Fruit fly (Drosophila melanogaster) whole organism, embryonic: Measurements from ENCODE around the gene mRRF2.
A peak's percentile ranks its signal among the peaks of the same experiment; 100 is the strongest.

Source experiments
- ATbp ChIP-seq: fragments of 200-800 bp; sonication (Bioruptor generic); optimal IDR thresholded peaks from 2 replicates; lab custom pipeline; 2017; ENCODE audit warnings: missing biosample characterization, mild to moderate bottlenecking, missing genetic modification characterization, missing genetic modification reagents
- Aef1 ChIP-seq: fragments of 200-800 bp; sonication (Bioruptor generic); IDR thresholded peaks from 3 replicates; pipeline ENCODE4 v1.3.6; 2022; ENCODE audit warnings: missing biosample characterization, missing genetic modification characterization
- BEAF-32 ChIP-seq: fragments of 200-800 bp; sonication (Bioruptor generic); optimal IDR thresholded peaks from 3 replicates; lab custom pipeline; 2017; ENCODE audit warnings: missing biosample characterization, missing genetic modification characterization, mild to moderate bottlenecking, moderate library complexity, missing genetic modification reagents
- Bdp1 ChIP-seq: fragments of 200-800 bp; sonication (Bioruptor generic); optimal IDR thresholded peaks from 3 replicates; lab custom pipeline; 2016; ENCODE audit warnings: missing biosample characterization, missing genetic modification characterization
- C15 ChIP-seq: fragments of 200-800 bp; sonication (Bioruptor generic); IDR thresholded peaks from 3 replicates; pipeline ENCODE4 v1.3.6; 2022; ENCODE audit warnings: missing biosample characterization, missing genetic modification characterization
- CG10431 ChIP-seq: fragments of 200-800 bp; sonication (Bioruptor generic); optimal IDR thresholded peaks from 3 replicates; lab custom pipeline; 2018; ENCODE audit warnings: missing biosample characterization, mild to moderate bottlenecking, missing genetic modification characterization
- CG11560 ChIP-seq: fragments of 200-800 bp; sonication (Bioruptor generic); IDR thresholded peaks from 3 replicates; pipeline ENCODE4 v1.3.6; 2022; ENCODE audit warnings: missing biosample characterization, missing genetic modification characterization
- CG11696 ChIP-seq: fragments of 200-800 bp; sonication (Bioruptor generic); IDR thresholded peaks from 2 replicates; pipeline ENCODE4 v1.3.6; 2022; ENCODE audit warnings: missing biosample characterization, missing genetic modification characterization
- CG11723 ChIP-seq: fragments of 200-800 bp; sonication (Bioruptor generic); optimal IDR thresholded peaks from 2 replicates; lab custom pipeline; 2017; ENCODE audit warnings: missing biosample characterization, mild to moderate bottlenecking, missing genetic modification characterization
- CG14965 ChIP-seq: fragments of 200-800 bp; sonication (Bioruptor generic); optimal IDR thresholded peaks from 2 replicates; lab custom pipeline; 2016; ENCODE audit warnings: missing biosample characterization, missing genetic modification characterization, borderline replicate concordance
- CG15269 ChIP-seq: fragments of 200-800 bp; sonication (Bioruptor generic); optimal IDR thresholded peaks from 2 replicates; lab custom pipeline; 2018; ENCODE audit warnings: missing biosample characterization, mild to moderate bottlenecking, missing genetic modification characterization, moderate library complexity
- CG15601 ChIP-seq: fragments of 200-800 bp; sonication (Bioruptor generic); optimal IDR thresholded peaks from 3 replicates; lab custom pipeline; 2019; ENCODE audit warnings: missing biosample characterization, mild to moderate bottlenecking, missing genetic modification characterization, moderate library complexity
- CG17186 ChIP-seq: fragments of 200-800 bp; sonication (Bioruptor generic); optimal IDR thresholded peaks from 3 replicates; lab custom pipeline; 2017; ENCODE audit warnings: missing biosample characterization, missing genetic modification reagents, missing genetic modification characterization
- CG34224 ChIP-seq: fragments of 200-800 bp; sonication (Bioruptor generic); IDR thresholded peaks from 3 replicates; pipeline ENCODE4 v1.3.6; 2022; ENCODE audit warnings: missing biosample characterization, missing genetic modification characterization; ENCODE audit not compliant: partially characterized antibody
- CG4617 ChIP-seq: fragments of 200-800 bp; sonication (Bioruptor generic); optimal IDR thresholded peaks from 3 replicates; lab custom pipeline; 2016; ENCODE audit warnings: missing biosample characterization, missing genetic modification characterization, borderline replicate concordance
- CG8765 ChIP-seq: fragments of 200-800 bp; sonication (Bioruptor generic); IDR thresholded peaks from 2 replicates; pipeline ENCODE4 v1.3.6; 2022; ENCODE audit warnings: missing biosample characterization, missing genetic modification characterization
- CTCF ChIP-seq: fragments of 200-800 bp; sonication (Bioruptor generic); optimal IDR thresholded peaks from 2 replicates; lab custom pipeline; 2017; ENCODE audit warnings: missing biosample characterization, mild to moderate bottlenecking, missing genetic modification characterization, moderate library complexity
- Dip2 ChIP-seq: fragments of 200-800 bp; sonication (Bioruptor generic); IDR thresholded peaks from 2 replicates; pipeline ENCODE4 v1.3.6; 2022; ENCODE audit warnings: missing biosample characterization, missing genetic modification characterization
- Dp ChIP-seq: fragments of 200-800 bp; sonication (Bioruptor generic); optimal IDR thresholded peaks from 2 replicates; lab custom pipeline; 2018; ENCODE audit warnings: missing biosample characterization, mild to moderate bottlenecking, missing genetic modification characterization, moderate library complexity
- Dref ChIP-seq: fragments of 200-800 bp; sonication (Bioruptor generic); IDR thresholded peaks from 2 replicates; pipeline ENCODE4 v1.3.6; 2022; ENCODE audit warnings: missing biosample characterization, missing genetic modification characterization
- Eip74EF ChIP-seq, 2 experiments: fragments of 200-800 bp in 1 of 2; fragments of >200 bp in 1 of 2; sonication (Bioruptor generic) in 1 of 2; optimal IDR thresholded peaks; 2 replicates each; lab custom pipeline; 2017 to 2019; ENCODE audit warnings: missing biosample characterization in 2 of 2, missing genetic modification characterization in 2 of 2, mild to moderate bottlenecking in 1 of 2, moderate library complexity in 1 of 2
- Hr3 ChIP-seq: fragments of 200-800 bp; sonication (Bioruptor generic); optimal IDR thresholded peaks from 3 replicates; lab custom pipeline; 2016; ENCODE audit warnings: missing biosample characterization, missing genetic modification characterization
- Myb ChIP-seq: fragments of 200-800 bp; sonication (Bioruptor generic); optimal IDR thresholded peaks from 2 replicates; lab custom pipeline; 2016; ENCODE audit warnings: missing biosample characterization, missing genetic modification characterization
- NK7.1 ChIP-seq: fragments of 200-800 bp; sonication (Bioruptor generic); optimal IDR thresholded peaks from 3 replicates; lab custom pipeline; 2016; ENCODE audit warnings: missing biosample characterization, missing genetic modification characterization
- Nf-YA ChIP-seq: fragments of 200-800 bp; sonication (Bioruptor generic); IDR thresholded peaks from 2 replicates; pipeline ENCODE4 v1.3.6; 2022; ENCODE audit warnings: missing biosample characterization, missing genetic modification characterization
- Oli ChIP-seq: fragments of 200-800 bp; sonication (Bioruptor generic); optimal IDR thresholded peaks from 2 replicates; lab custom pipeline; 2018; ENCODE audit warnings: missing biosample characterization, mild to moderate bottlenecking, missing genetic modification characterization, moderate library complexity
- Sry-δ ChIP-seq: fragments of 200-800 bp; sonication (Bioruptor generic); optimal IDR thresholded peaks from 2 replicates; lab custom pipeline; 2016; ENCODE audit warnings: missing biosample characterization, missing genetic modification characterization
- Taf1 ChIP-seq: fragments of 200-800 bp; sonication (Bioruptor generic); IDR thresholded peaks from 2 replicates; pipeline ENCODE4 v1.3.6; 2022; ENCODE audit warnings: missing biosample characterization, missing genetic modification characterization
- YL-1 ChIP-seq: fragments of 200-800 bp; sonication (Bioruptor generic); optimal IDR thresholded peaks from 3 replicates; lab custom pipeline; 2017; ENCODE audit warnings: missing biosample characterization, mild to moderate bottlenecking, missing genetic modification characterization
- ab ChIP-seq: fragments of 200-800 bp; sonication (Bioruptor generic); optimal IDR thresholded peaks from 2 replicates; lab custom pipeline; 2016; ENCODE audit warnings: missing biosample characterization, missing genetic modification characterization
- amos ChIP-seq: fragments of 200-800 bp; sonication (Bioruptor generic); IDR thresholded peaks from 2 replicates; pipeline ENCODE4 v1.3.6; 2022; ENCODE audit warnings: missing biosample characterization, missing genetic modification characterization; ENCODE audit not compliant: partially characterized antibody
- br ChIP-seq: fragments of >200 bp; optimal IDR thresholded peaks from 2 replicates; lab custom pipeline; 2017
- chinmo ChIP-seq: fragments of 200-800 bp; sonication (Bioruptor generic); IDR thresholded peaks from 4 replicates; pipeline ENCODE4 v1.3.6; 2022; ENCODE audit warnings: missing biosample characterization, missing genetic modification characterization; ENCODE audit not compliant: partially characterized antibody
- disco-r ChIP-seq: fragments of 200-800 bp; sonication (Bioruptor generic); optimal IDR thresholded peaks from 2 replicates; lab custom pipeline; 2016; ENCODE audit warnings: missing biosample characterization, missing genetic modification characterization
- gem ChIP-seq: fragments of 200-800 bp; sonication (Bioruptor generic); optimal IDR thresholded peaks from 2 replicates; lab custom pipeline; 2019; ENCODE audit warnings: missing biosample characterization, mild to moderate bottlenecking, missing genetic modification characterization, moderate library complexity
- klu ChIP-seq: fragments of 200-800 bp; sonication (Bioruptor generic); IDR thresholded peaks from 2 replicates; pipeline ENCODE4 v1.3.6; 2022; ENCODE audit warnings: missing biosample characterization, missing genetic modification characterization
- mam ChIP-seq: fragments of 200-800 bp; sonication (Bioruptor generic); optimal IDR thresholded peaks from 3 replicates; lab custom pipeline; 2016; ENCODE audit warnings: missing biosample characterization, missing genetic modification characterization
- mirr ChIP-seq: fragments of 200-800 bp; sonication (Bioruptor generic); optimal IDR thresholded peaks from 3 replicates; lab custom pipeline; 2018; ENCODE audit warnings: missing biosample characterization, mild to moderate bottlenecking, missing genetic modification characterization
- peb ChIP-seq: fragments of 200-800 bp; sonication (Bioruptor generic); IDR thresholded peaks from 2 replicates; pipeline ENCODE4 v1.3.6; 2022; ENCODE audit warnings: missing biosample characterization, missing genetic modification characterization
- repo ChIP-seq: fragments of 200-800 bp; sonication (Bioruptor generic); optimal IDR thresholded peaks from 2 replicates; lab custom pipeline; 2016; ENCODE audit warnings: missing biosample characterization, missing genetic modification characterization
- ro ChIP-seq: fragments of 200-800 bp; sonication (Bioruptor generic); IDR thresholded peaks from 2 replicates; pipeline ENCODE4 v1.3.6; 2022; ENCODE audit warnings: missing biosample characterization, missing genetic modification characterization
- sens ChIP-seq: fragments of 200-800 bp; sonication (Bioruptor generic); peaks from one replicate; lab custom pipeline; 2016; ENCODE audit warnings: missing biosample characterization, missing genetic modification characterization
- sens-2 ChIP-seq: fragments of 200-800 bp; sonication (Bioruptor generic); IDR thresholded peaks from 2 replicates; pipeline ENCODE4 v1.3.6; 2022; ENCODE audit warnings: missing biosample characterization, missing genetic modification characterization
- trem ChIP-seq: fragments of 200-800 bp; optimal IDR thresholded peaks from 3 replicates; lab custom pipeline; 2019; ENCODE audit warnings: missing biosample characterization, mild to moderate bottlenecking, missing genetic modification characterization, moderate library complexity
- twi ChIP-seq: fragments of 200-800 bp; optimal IDR thresholded peaks from 2 replicates; lab custom pipeline; 2019; ENCODE audit warnings: missing biosample characterization, mild to moderate bottlenecking, missing genetic modification characterization, moderate library complexity
- unc-4 ChIP-seq: fragments of 200-800 bp; sonication (Bioruptor generic); IDR thresholded peaks from 2 replicates; pipeline ENCODE4 v1.3.6; 2022; ENCODE audit warnings: missing biosample characterization, missing genetic modification characterization; ENCODE audit not compliant: partially characterized antibody
- zen ChIP-seq: fragments of 200-800 bp; sonication (Bioruptor generic); optimal IDR thresholded peaks from 3 replicates; lab custom pipeline; 2018; ENCODE audit warnings: missing biosample characterization, mild to moderate bottlenecking, missing genetic modification characterization, moderate library complexity

mRRF2 gene

dm6 chr3R:22613448-22613847 is at the start of gene mRRF2, which contains the start of gene CG31156 (continued):
- TF ChIP-seq Dref (GFP tag; lab: Robert Waterston, UW), result peak; percentile 56
- TF ChIP-seq C15, result no peak
- peak; percentile 11 for TF ChIP-seq trem
- TF ChIP-seq Nf-YA (GFP tag; lab: Robert Waterston, UW), result no peak
- TF ChIP-seq CG11723, result no peak
- no peak for TF ChIP-seq ab (GFP tag; lab: Kevin White, UChicago)
- no peak for TF ChIP-seq CG15269 (tag; lab: Kevin White, UChicago)
- no peak for TF ChIP-seq CG8765 (GFP tag; lab: Robert Waterston, UW)
- TF ChIP-seq ATbp (GFP tag; lab: Kevin White, UChicago), result no peak
- TF ChIP-seq gem (tag; lab: Kevin White, UChicago), result no peak
- no peak for TF ChIP-seq peb (GFP tag; lab: Robert Waterston, UW)
- no peak for TF ChIP-seq CG4617
- no peak for TF ChIP-seq disco-r
- peak; percentile 44; the same call in 2 of the 3 replicates for TF ChIP-seq CG34224 (GFP tag; lab: Robert Waterston, UW)
- TF ChIP-seq CG11696 (GFP tag; lab: Robert Waterston, UW), result no peak
- TF ChIP-seq unc-4 (GFP tag; lab: Robert Waterston, UW), result no peak
- peak; percentile 20 for TF ChIP-seq BEAF-32 (GFP tag; lab: Kevin White, UChicago)
- peak; percentile 28 for TF ChIP-seq Myb (GFP tag; lab: Kevin White, UChicago)
- TF ChIP-seq br (lab: Kevin White, UChicago), result no peak
- TF ChIP-seq Bdp1 (GFP tag; lab: Kevin White, UChicago), result no peak
- TF ChIP-seq YL-1 (GFP tag; lab: Kevin White, UChicago), result peak; percentile 22
- TF ChIP-seq NK7.1, result no peak
- peak; percentile 91; the same call in 1 of the 3 replicates for TF ChIP-seq CG11560 (tag; lab: Robert Waterston, UW)
- TF ChIP-seq repo (GFP tag; lab: Kevin White, UChicago), result no peak
- no peak for TF ChIP-seq CG10431 (GFP tag; lab: Kevin White, UChicago)
- peak; percentile 52 for TF ChIP-seq Dp (GFP tag; lab: Kevin White, UChicago)

- no peak for TF ChIP-seq twi (tag; lab: Kevin White, UChicago)
- no peak for TF ChIP-seq CG17186 (GFP tag; lab: Kevin White, UChicago)
- no peak for TF ChIP-seq zen (tag; lab: Kevin White, UChicago)
- TF ChIP-seq klu, result no peak
- peak; percentile 90 for TF ChIP-seq chinmo
- TF ChIP-seq Sry-δ (GFP tag; lab: Kevin White, UChicago), result no peak
- TF ChIP-seq Aef1, result no peak
- TF ChIP-seq amos (GFP tag; lab: Robert Waterston, UW), result no peak
- no peak for TF ChIP-seq Taf1 (GFP tag; lab: Robert Waterston, UW)
- no peak for TF ChIP-seq Oli (tag; lab: Kevin White, UChicago)
- TF ChIP-seq ro (GFP tag; lab: Robert Waterston, UW), result no peak
- no peak for TF ChIP-seq sens-2 (GFP tag; lab: Robert Waterston, UW)
- peak in 1 of 2 experiments; percentile 90 for TF ChIP-seq Eip74EF (GFP tag; optimal IDR thresholded peaks at IDR 0.05; lab: Kevin White, UChicago)
These were observed 49.4 kb upstream of the mRRF2 start for dm6 chr3R:22564076-22564475.

dm6 chr3R:22564707-22565106 is 48.8 kb upstream of the mRRF2 start:
- no peak for TF ChIP-seq CG15601 (tag; lab: Kevin White, UChicago)
- TF ChIP-seq sens, result peak; percentile 38
- TF ChIP-seq CG14965, result no peak
- TF ChIP-seq Dip2, result peak; percentile 84
- peak; percentile 90 for TF ChIP-seq CTCF (GFP tag; lab: Kevin White, UChicago)
- no peak for TF ChIP-seq mirr
- no peak for TF ChIP-seq mam (GFP tag; lab: Kevin White, UChicago)
- no peak for TF ChIP-seq NK7.1
- TF ChIP-seq Hr3 (GFP tag; lab: Kevin White, UChicago), result no peak
